Fruit fly (Drosophila melanogaster) whole organism, embryonic: ENCODE measurements around the gene dsx-c73A.

Experiments used
- B-H2 ChIP-seq: fragments of 200-800 bp; sonication (Bioruptor generic); optimal IDR thresholded peaks from 2 replicates; lab custom pipeline; 2018; ENCODE audit warnings: missing biosample characterization, mild to moderate bottlenecking, missing genetic modification characterization
- Blimp-1 ChIP-seq: fragments of 200-800 bp; sonication (Bioruptor generic); optimal IDR thresholded peaks from 3 replicates; lab custom pipeline; 2018; ENCODE audit warnings: missing biosample characterization, missing genetic modification characterization, mild to moderate bottlenecking, moderate library complexity, missing genetic modification reagents
- CG10959 ChIP-seq: fragments of 200-800 bp; sonication (Bioruptor generic); IDR thresholded peaks from 2 replicates; pipeline ENCODE4 v1.3.6; 2022; ENCODE audit warnings: missing biosample characterization, missing genetic modification characterization
- CG12071 ChIP-seq: fragments of 200-800 bp; sonication (Bioruptor generic); optimal IDR thresholded peaks from 3 replicates; lab custom pipeline; 2018; ENCODE audit warnings: missing biosample characterization, mild to moderate bottlenecking, missing genetic modification characterization
- CG12104 ChIP-seq: fragments of 200-800 bp; sonication (Bioruptor generic); optimal IDR thresholded peaks from 3 replicates; lab custom pipeline; 2016; ENCODE audit warnings: missing biosample characterization, missing genetic modification characterization
- CG12219 ChIP-seq: fragments of 200-800 bp; sonication (Bioruptor generic); optimal IDR thresholded peaks from 3 replicates; lab custom pipeline; 2018; ENCODE audit warnings: missing biosample characterization, mild to moderate bottlenecking, missing genetic modification characterization
- CG12391 ChIP-seq: fragments of 200-800 bp; sonication (Bioruptor generic); optimal IDR thresholded peaks from 3 replicates; lab custom pipeline; 2018; ENCODE audit warnings: missing biosample characterization, mild to moderate bottlenecking, missing genetic modification characterization, moderate library complexity
- CG13287 ChIP-seq: fragments of 200-800 bp; sonication (Bioruptor generic); IDR thresholded peaks from 2 replicates; pipeline ENCODE4 v1.3.6; 2022; ENCODE audit warnings: missing biosample characterization, missing genetic modification characterization; ENCODE audit not compliant: partially characterized antibody
- CG14441 ChIP-seq: fragments of 200-800 bp; sonication (Bioruptor generic); IDR thresholded peaks from 2 replicates; pipeline ENCODE4 v1.3.6; 2022; ENCODE audit warnings: missing biosample characterization, missing genetic modification characterization
- CG14710 ChIP-seq: fragments of 200-800 bp; sonication (Bioruptor generic); optimal IDR thresholded peaks from 3 replicates; lab custom pipeline; 2019; ENCODE audit warnings: missing biosample characterization, mild to moderate bottlenecking, missing genetic modification characterization, moderate library complexity
- CG15073 ChIP-seq: fragments of 200-800 bp; sonication (Bioruptor generic); optimal IDR thresholded peaks from 2 replicates; lab custom pipeline; 2016; ENCODE audit warnings: missing biosample characterization, missing genetic modification characterization
- CG15269 ChIP-seq: fragments of 200-800 bp; sonication (Bioruptor generic); optimal IDR thresholded peaks from 2 replicates; lab custom pipeline; 2018; ENCODE audit warnings: missing biosample characterization, mild to moderate bottlenecking, missing genetic modification characterization, moderate library complexity
- CG30431 ChIP-seq: fragments of 200-800 bp; sonication (Bioruptor generic); optimal IDR thresholded peaks from 2 replicates; lab custom pipeline; 2017; ENCODE audit warnings: missing biosample characterization, missing genetic modification characterization
- CG3065 ChIP-seq: fragments of 200-800 bp; sonication (Bioruptor generic); optimal IDR thresholded peaks from 2 replicates; lab custom pipeline; 2016; ENCODE audit warnings: missing biosample characterization, missing genetic modification characterization
- CG3838 ChIP-seq: fragments of 200-800 bp; sonication (Bioruptor generic); optimal IDR thresholded peaks from 3 replicates; lab custom pipeline; 2016; ENCODE audit warnings: missing biosample characterization, missing genetic modification characterization
- CG4424 ChIP-seq: fragments of 200-800 bp; sonication (Bioruptor generic); optimal IDR thresholded peaks from 3 replicates; lab custom pipeline; 2016; ENCODE audit warnings: missing biosample characterization, missing genetic modification characterization
- CG5953 ChIP-seq: fragments of 200-800 bp; sonication (Bioruptor generic); IDR thresholded peaks from 2 replicates; pipeline ENCODE4 v1.3.6; 2022; ENCODE audit warnings: missing biosample characterization, missing genetic modification characterization
- CG6791 ChIP-seq: fragments of 200-800 bp; sonication (Bioruptor generic); IDR thresholded peaks from 3 replicates; pipeline ENCODE4 v1.3.6; 2022; ENCODE audit warnings: missing biosample characterization, missing genetic modification characterization; ENCODE audit not compliant: partially characterized antibody
- CG9797 ChIP-seq: fragments of 200-800 bp; sonication (Bioruptor generic); optimal IDR thresholded peaks from 3 replicates; lab custom pipeline; 2018; ENCODE audit warnings: missing biosample characterization, mild to moderate bottlenecking, missing genetic modification characterization
- CHES-1-like ChIP-seq: fragments of 200-800 bp; sonication (Bioruptor generic); optimal IDR thresholded peaks from 2 replicates; lab custom pipeline; 2016; ENCODE audit warnings: missing biosample characterization, missing genetic modification characterization
- D ChIP-seq, 2 experiments: fragments of 200-800 bp in 1 of 2; fragments of >200 bp in 1 of 2; sonication (Bioruptor generic) in 1 of 2; optimal IDR thresholded peaks; 2 replicates in 1 of 2; 3 replicates in 1 of 2; lab custom pipeline; 2017; ENCODE audit warnings: mild to moderate bottlenecking in 1 of 2, missing biosample characterization in 1 of 2, missing genetic modification characterization in 1 of 2, missing genetic modification reagents in 1 of 2
- Dbx ChIP-seq: fragments of 200-800 bp; sonication (Bioruptor generic); IDR thresholded peaks from 3 replicates; pipeline ENCODE4 v1.3.6; 2022; ENCODE audit warnings: missing biosample characterization, missing genetic modification characterization
- H2.0 ChIP-seq: fragments of 200-800 bp; sonication (Bioruptor generic); IDR thresholded peaks from 2 replicates; pipeline ENCODE4 v1.3.6; 2022; ENCODE audit warnings: missing biosample characterization, missing genetic modification characterization
- HHEX ChIP-seq: fragments of 200-800 bp; sonication (Bioruptor generic); optimal IDR thresholded peaks from 3 replicates; lab custom pipeline; 2017; ENCODE audit warnings: missing biosample characterization, mild to moderate bottlenecking, missing genetic modification characterization, missing genetic modification reagents
- HLH4C ChIP-seq: fragments of 200-800 bp; sonication (Bioruptor generic); IDR thresholded peaks from 3 replicates; pipeline ENCODE4 v1.3.6; 2022; ENCODE audit warnings: missing biosample characterization, missing genetic modification characterization; ENCODE audit not compliant: partially characterized antibody
- HmgZ ChIP-seq: fragments of 200-800 bp; sonication (Bioruptor generic); optimal IDR thresholded peaks from 2 replicates; lab custom pipeline; 2018; ENCODE audit warnings: missing biosample characterization, mild to moderate bottlenecking, missing genetic modification characterization
- Hr39 ChIP-seq: fragments of >200 bp; optimal IDR thresholded peaks from 2 replicates; lab custom pipeline; 2017
- Hr51 ChIP-seq, 2 experiments: fragments of 200-800 bp; sonication (Bioruptor generic); optimal IDR thresholded peaks; 2 replicates in 1 of 2; 3 replicates in 1 of 2; lab custom pipeline; 2016 to 2018; ENCODE audit warnings: missing biosample characterization in 2 of 2, missing genetic modification characterization in 2 of 2, mild to moderate bottlenecking in 1 of 2, moderate library complexity in 1 of 2
- MBD-R2 ChIP-seq: fragments of 200-800 bp; sonication (Bioruptor generic); IDR thresholded peaks from 2 replicates; pipeline ENCODE4 v1.3.6; 2022; ENCODE audit warnings: missing biosample characterization, missing genetic modification characterization
- Mad ChIP-seq: fragments of 200-800 bp; sonication (Bioruptor generic); optimal IDR thresholded peaks from 2 replicates; lab custom pipeline; 2016; ENCODE audit warnings: missing biosample characterization, missing genetic modification characterization
- Sry-β ChIP-seq: fragments of 200-800 bp; sonication (Bioruptor generic); optimal IDR thresholded peaks from 2 replicates; lab custom pipeline; 2018; ENCODE audit warnings: missing biosample characterization, mild to moderate bottlenecking, missing genetic modification characterization, moderate library complexity
- Stat92E ChIP-seq, 3 experiments: fragments of >200 bp in 2 of 3; fragments of 200-800 bp in 1 of 3; sonication (Bioruptor generic) in 1 of 3; optimal IDR thresholded peaks; 2 replicates each; lab custom pipeline; 2017 to 2019; ENCODE audit warnings: missing biosample characterization in 3 of 3, missing genetic modification characterization in 3 of 3, mild to moderate bottlenecking in 1 of 3, moderate library complexity in 1 of 3
- TFAM ChIP-seq: fragments of 200-800 bp; sonication (Bioruptor generic); optimal IDR thresholded peaks from 2 replicates; lab custom pipeline; 2017; ENCODE audit warnings: missing biosample characterization, missing genetic modification characterization, inconsistent platforms
- br ChIP-seq: fragments of >200 bp; optimal IDR thresholded peaks from 2 replicates; lab custom pipeline; 2017
- corto ChIP-seq: fragments of 200-800 bp; sonication (Bioruptor generic); optimal IDR thresholded peaks from 2 replicates; lab custom pipeline; 2016; ENCODE audit warnings: missing biosample characterization, mild to moderate bottlenecking, missing genetic modification characterization, moderate library complexity
- gce ChIP-seq: fragments of 200-800 bp; sonication (Bioruptor generic); IDR thresholded peaks from 3 replicates; pipeline ENCODE4 v1.3.6; 2022; ENCODE audit warnings: missing biosample characterization, missing genetic modification characterization
- gfzf ChIP-seq: fragments of 200-800 bp; sonication (Bioruptor generic); optimal IDR thresholded peaks from 2 replicates; lab custom pipeline; 2016; ENCODE audit warnings: missing biosample characterization, mild to moderate bottlenecking, missing genetic modification characterization, moderate library complexity
- h ChIP-seq: fragments of >200 bp; optimal IDR thresholded peaks from 2 replicates; lab custom pipeline; 2017
- insv ChIP-seq, 2 experiments: fragments of 200-800 bp; sonication (Bioruptor generic); optimal IDR thresholded peaks; 3 replicates each; lab custom pipeline; 2016 to 2018; ENCODE audit warnings: missing biosample characterization in 2 of 2, missing genetic modification characterization in 2 of 2
- jing ChIP-seq: fragments of 200-800 bp; sonication (Bioruptor generic); optimal IDR thresholded peaks from 2 replicates; lab custom pipeline; 2018; ENCODE audit warnings: missing biosample characterization, mild to moderate bottlenecking, missing genetic modification characterization
- knrl ChIP-seq: fragments of 200-800 bp; sonication (Bioruptor generic); IDR thresholded peaks from 3 replicates; pipeline ENCODE4 v1.3.6; 2022; ENCODE audit warnings: missing biosample characterization, missing genetic modification characterization; ENCODE audit not compliant: partially characterized antibody
- odd ChIP-seq: fragments of 200-800 bp; sonication (Bioruptor generic); optimal IDR thresholded peaks from 2 replicates; lab custom pipeline; 2017; ENCODE audit warnings: missing biosample characterization, mild to moderate bottlenecking, missing genetic modification characterization
- phol ChIP-seq: fragments of 200-800 bp; sonication (Bioruptor generic); optimal IDR thresholded peaks from 3 replicates; lab custom pipeline; 2018; ENCODE audit warnings: missing biosample characterization, mild to moderate bottlenecking, missing genetic modification characterization, moderate library complexity
- pita ChIP-seq: fragments of 200-800 bp; sonication (Bioruptor generic); optimal IDR thresholded peaks from 2 replicates; lab custom pipeline; 2017; ENCODE audit warnings: missing biosample characterization, mild to moderate bottlenecking, missing genetic modification characterization
- pzg ChIP-seq: fragments of 200-800 bp; sonication (Bioruptor generic); optimal IDR thresholded peaks from 3 replicates; lab custom pipeline; 2018; ENCODE audit warnings: missing biosample characterization, mild to moderate bottlenecking, missing genetic modification characterization, moderate library complexity
- sd ChIP-seq: fragments of 200-800 bp; sonication (Bioruptor generic); optimal IDR thresholded peaks from 3 replicates; lab custom pipeline; 2018; ENCODE audit warnings: missing biosample characterization, mild to moderate bottlenecking, missing genetic modification characterization, moderate library complexity
- stwl ChIP-seq: fragments of 200-800 bp; sonication (Bioruptor generic); optimal IDR thresholded peaks from 3 replicates; lab custom pipeline; 2018; ENCODE audit warnings: missing biosample characterization, mild to moderate bottlenecking, missing genetic modification characterization, moderate library complexity
- tio ChIP-seq: fragments of 200-800 bp; sonication (Bioruptor generic); optimal IDR thresholded peaks from 2 replicates; lab custom pipeline; 2017; ENCODE audit warnings: missing biosample characterization, missing genetic modification characterization, inconsistent platforms

dsx-c73A gene

dm6 chr3L:16480408-16481193 lies 28.8 kb upstream of the dsx-c73A start (continued):
- TF ChIP-seq CG30431 (peak; percentile 96), CHES-1-like (GFP tag; lab: Kevin White, UChicago) (peak; percentile 94), CG6791 (GFP tag; lab: Robert Waterston, UW) (0 out of 3 replicates have a peak, but pooled peaks have one; percentile 45), odd (peak; percentile 94), HmgZ (tag; lab: Kevin White, UChicago) (peak; percentile 96), CG12104 (peak; percentile 96), stwl (tag; lab: Kevin White, UChicago) (peak; percentile 77), HLH4C (GFP tag; lab: Robert Waterston, UW) (no peak), CG12219 (GFP tag; lab: Kevin White, UChicago) (peak; percentile 97), phol (tag; lab: Kevin White, UChicago) (peak; percentile 97), gce (peak; percentile 96), pita (GFP tag; lab: Kevin White, UChicago) (no peak), TFAM (GFP tag; lab: Kevin White, UChicago) (peak; percentile 91), MBD-R2 (GFP tag; lab: Robert Waterston, UW) (peak; percentile 92), CG15269 (peak; percentile 96), Hr51 (GFP tag; optimal IDR thresholded peaks at IDR 0.05; lab: Kevin White, UChicago) (peak; percentile 93 to 96), Stat92E (GFP tag; optimal IDR thresholded peaks at IDR 0.05; lab: Kevin White, UChicago) (peak in 1 of 3 experiments; percentile 93), corto (GFP tag; lab: Kevin White, UChicago) (no peak), sd (tag; lab: Kevin White, UChicago) (peak; percentile 57), Mad (GFP tag; lab: Kevin White, UChicago) (peak; percentile 96), Sry-β (GFP tag; lab: Kevin White, UChicago) (peak; percentile 72), CG9797 (GFP tag; lab: Kevin White, UChicago) (peak; percentile 50), Blimp-1 (GFP tag; lab: Kevin White, UChicago) (peak; percentile 98), CG5953 (GFP tag; lab: Robert Waterston, UW) (peak; percentile 93), CG4424 (GFP tag; lab: Kevin White, UChicago) (peak; percentile 99), Hr39 (lab: Kevin White, UChicago) (no peak), CG12071 (GFP tag; lab: Kevin White, UChicago) (peak; percentile 95), gfzf (GFP tag; lab: Kevin White, UChicago) (peak; percentile 24), B-H2 (GFP tag; lab: Kevin White, UChicago) (no peak), CG13287 (GFP tag; lab: Robert Waterston, UW) (no peak), insv (GFP tag; optimal IDR thresholded peaks at IDR 0.05; lab: Kevin White, UChicago) (peak; percentile 4 to 63), CG15073 (GFP tag; lab: Kevin White, UChicago) (peak; percentile 82), pzg (GFP tag; lab: Kevin White, UChicago) (no peak), knrl (GFP tag; lab: Robert Waterston, UW) (no peak), tio (GFP tag; lab: Kevin White, UChicago) (peak; percentile 91), CG14710 (tag; lab: Kevin White, UChicago) (peak; percentile 98), CG12391 (tag; lab: Kevin White, UChicago) (peak; percentile 98), D (optimal IDR thresholded peaks at IDR 0.05; lab: Kevin White, UChicago) (no peak), D (GFP tag; optimal IDR thresholded peaks at IDR 0.05; lab: Kevin White, UChicago) (peak; percentile 98), Dbx (peak; percentile 93), h (lab: Kevin White, UChicago) (no peak), CG3838 (peak; percentile 92), br (lab: Kevin White, UChicago) (no peak), HHEX (GFP tag; lab: Kevin White, UChicago) (peak; percentile 95), jing (GFP tag; lab: Kevin White, UChicago) (peak; percentile 97), CG10959 (peak; percentile 98), CG3065 (GFP tag; lab: Kevin White, UChicago) (peak; percentile 93), CG14441 (GFP tag; lab: Robert Waterston, UW) (peak; percentile 96), H2.0 (GFP tag; lab: Robert Waterston, UW) (peak; percentile 96)
